Fruit fly (Drosophila melanogaster) whole organism, embryonic: Measurements from ENCODE around the gene Phae1.

Source experiments
- Ada2b ChIP-seq: fragments of 200-800 bp; sonication (Bioruptor generic); IDR thresholded peaks from 2 replicates; pipeline ENCODE4 v1.3.6; 2022; ENCODE audit warnings: missing biosample characterization, missing genetic modification characterization
- CG10321 ChIP-seq: fragments of 200-800 bp; sonication (Bioruptor generic); IDR thresholded peaks from 2 replicates; pipeline ENCODE4 v1.3.6; 2022; ENCODE audit warnings: missing biosample characterization, missing genetic modification characterization
- CG10565 ChIP-seq: fragments of 200-800 bp; sonication (Bioruptor generic); optimal IDR thresholded peaks from 3 replicates; lab custom pipeline; 2016; ENCODE audit warnings: missing biosample characterization, mild to moderate bottlenecking, missing genetic modification characterization
- CG11504 ChIP-seq: fragments of 200-800 bp; sonication (Bioruptor generic); optimal IDR thresholded peaks from 3 replicates; lab custom pipeline; 2019; ENCODE audit warnings: missing biosample characterization, mild to moderate bottlenecking, missing genetic modification characterization, moderate library complexity
- CG12744 ChIP-seq: fragments of 200-800 bp; sonication (Bioruptor generic); optimal IDR thresholded peaks from 2 replicates; lab custom pipeline; 2016; ENCODE audit warnings: missing biosample characterization, missing genetic modification characterization
- CG13424 ChIP-seq: fragments of 200-800 bp; sonication (Bioruptor generic); optimal IDR thresholded peaks from 2 replicates; lab custom pipeline; 2019; ENCODE audit warnings: missing biosample characterization, mild to moderate bottlenecking, missing genetic modification characterization, moderate library complexity
- CG17361 ChIP-seq: fragments of 200-800 bp; sonication (Bioruptor generic); IDR thresholded peaks from 3 replicates; pipeline ENCODE4 v1.3.6; 2022; ENCODE audit warnings: missing biosample characterization, missing genetic modification characterization
- CG18764 ChIP-seq: fragments of 200-800 bp; sonication (Bioruptor generic); optimal IDR thresholded peaks from 3 replicates; lab custom pipeline; 2016; ENCODE audit warnings: missing biosample characterization, missing genetic modification characterization
- CG4730 ChIP-seq: fragments of 200-800 bp; sonication (Bioruptor generic); IDR thresholded peaks from 2 replicates; pipeline ENCODE4 v1.3.6; 2022; ENCODE audit warnings: missing biosample characterization, missing genetic modification characterization
- CG4820 ChIP-seq: fragments of 200-800 bp; sonication (Bioruptor generic); optimal IDR thresholded peaks from 3 replicates; lab custom pipeline; 2016; ENCODE audit warnings: missing biosample characterization, missing genetic modification characterization
- CG6791 ChIP-seq: fragments of 200-800 bp; sonication (Bioruptor generic); IDR thresholded peaks from 3 replicates; pipeline ENCODE4 v1.3.6; 2022; ENCODE audit warnings: missing biosample characterization, missing genetic modification characterization; ENCODE audit not compliant: partially characterized antibody
- CG6813 ChIP-seq: fragments of 200-800 bp; sonication (Bioruptor generic); optimal IDR thresholded peaks from 2 replicates; lab custom pipeline; 2017; ENCODE audit warnings: missing biosample characterization, missing genetic modification characterization, mild to moderate bottlenecking, moderate library complexity, missing genetic modification reagents
- CG6854 ChIP-seq: fragments of 200-800 bp; sonication (Bioruptor generic); optimal IDR thresholded peaks from 3 replicates; lab custom pipeline; 2017; ENCODE audit warnings: missing biosample characterization, mild to moderate bottlenecking, missing genetic modification characterization
- CG7271 ChIP-seq: fragments of 200-800 bp; sonication (Bioruptor generic); optimal IDR thresholded peaks from 2 replicates; lab custom pipeline; 2018; ENCODE audit warnings: missing biosample characterization, mild to moderate bottlenecking, missing genetic modification characterization, moderate library complexity
- CG7786 ChIP-seq: fragments of 200-800 bp; sonication (Bioruptor generic); optimal IDR thresholded peaks from 2 replicates; lab custom pipeline; 2016; ENCODE audit warnings: missing biosample characterization, missing genetic modification characterization
- CG9215 ChIP-seq: fragments of 200-800 bp; sonication (Bioruptor generic); IDR thresholded peaks from 2 replicates; pipeline ENCODE4 v1.3.6; 2022; ENCODE audit warnings: missing biosample characterization, missing genetic modification characterization
- CG9437 ChIP-seq: fragments of 200-800 bp; sonication (Bioruptor generic); optimal IDR thresholded peaks from 2 replicates; lab custom pipeline; 2018; ENCODE audit warnings: missing biosample characterization, mild to moderate bottlenecking, missing genetic modification characterization
- D19A ChIP-seq: fragments of 200-800 bp; optimal IDR thresholded peaks from 3 replicates; lab custom pipeline; 2019; ENCODE audit warnings: missing biosample characterization, mild to moderate bottlenecking, missing genetic modification characterization, moderate library complexity
- Dek ChIP-seq: fragments of 200-800 bp; sonication (Bioruptor generic); optimal IDR thresholded peaks from 3 replicates; lab custom pipeline; 2019; ENCODE audit warnings: missing biosample characterization, mild to moderate bottlenecking, missing genetic modification characterization, moderate library complexity
- GATAe ChIP-seq: fragments of 200-800 bp; sonication (Bioruptor generic); conservative IDR thresholded peaks from 2 replicates; pipeline ENCODE4 v1.3.6; 2022; ENCODE audit warnings: missing biosample characterization, missing genetic modification characterization
- Hmr ChIP-seq: fragments of 200-800 bp; sonication (Bioruptor generic); optimal IDR thresholded peaks from 3 replicates; lab custom pipeline; 2017; ENCODE audit warnings: mild to moderate bottlenecking, missing biosample characterization, missing genetic modification reagents, missing genetic modification characterization
- Kr ChIP-seq: fragments of 200-800 bp; sonication (Bioruptor generic); optimal IDR thresholded peaks from 2 replicates; lab custom pipeline; 2017; ENCODE audit warnings: missing biosample characterization, mild to moderate bottlenecking, missing genetic modification characterization
- Lim3 ChIP-seq: fragments of 200-800 bp; sonication (Bioruptor generic); IDR thresholded peaks from 2 replicates; pipeline ENCODE4 v1.3.6; 2022; ENCODE audit warnings: missing biosample characterization, missing genetic modification characterization
- MTF-1 ChIP-seq: fragments of 200-800 bp; sonication (Bioruptor generic); optimal IDR thresholded peaks from 2 replicates; lab custom pipeline; 2018; ENCODE audit warnings: missing biosample characterization, mild to moderate bottlenecking, missing genetic modification characterization, borderline replicate concordance
- Meics ChIP-seq: fragments of 200-800 bp; sonication (Bioruptor generic); optimal IDR thresholded peaks from 2 replicates; lab custom pipeline; 2017; ENCODE audit warnings: missing biosample characterization, mild to moderate bottlenecking, missing genetic modification characterization
- NC2β ChIP-seq: fragments of 200-800 bp; sonication (Bioruptor generic); optimal IDR thresholded peaks from 2 replicates; lab custom pipeline; 2016; ENCODE audit warnings: missing biosample characterization, missing genetic modification characterization
- Opbp ChIP-seq: fragments of 200-800 bp; sonication (Bioruptor generic); IDR thresholded peaks from 3 replicates; pipeline ENCODE4 v1.3.6; 2022; ENCODE audit warnings: missing biosample characterization, missing genetic modification characterization; ENCODE audit not compliant: partially characterized antibody
- Pdp1 ChIP-seq, 2 experiments: fragments of 200-800 bp; sonication (Bioruptor generic); optimal IDR thresholded peaks; 3 replicates each; lab custom pipeline; 2016; ENCODE audit warnings: missing biosample characterization in 2 of 2, missing genetic modification characterization in 2 of 2, mild to moderate bottlenecking in 1 of 2, moderate library complexity in 1 of 2
- TFAM ChIP-seq: fragments of 200-800 bp; sonication (Bioruptor generic); optimal IDR thresholded peaks from 2 replicates; lab custom pipeline; 2017; ENCODE audit warnings: missing biosample characterization, missing genetic modification characterization, inconsistent platforms
- Trl ChIP-seq, 3 experiments: fragments of >200 bp in 2 of 3; fragments of 200-800 bp in 1 of 3; sonication (Bioruptor generic) in 1 of 3; optimal IDR thresholded peaks; 2 replicates in 1 of 3; 3 replicates in 2 of 3; lab custom pipeline; 2016 to 2017; ENCODE audit warnings: missing biosample characterization in 1 of 3, missing genetic modification characterization in 1 of 3
- ap ChIP-seq: fragments of 200-800 bp; sonication (Bioruptor generic); IDR thresholded peaks from 2 replicates; pipeline ENCODE4 v1.3.6; 2022; ENCODE audit warnings: missing biosample characterization, missing genetic modification characterization
- az2 ChIP-seq: fragments of 200-800 bp; sonication (Bioruptor generic); optimal IDR thresholded peaks from 3 replicates; lab custom pipeline; 2016; ENCODE audit warnings: missing biosample characterization, missing genetic modification characterization
- bcd ChIP-seq: fragments of 200-800 bp; sonication (Bioruptor generic); optimal IDR thresholded peaks from 2 replicates; lab custom pipeline; 2017; ENCODE audit warnings: missing biosample characterization, mild to moderate bottlenecking, missing genetic modification characterization
- crol ChIP-seq: fragments of 200-800 bp; sonication (Bioruptor generic); IDR thresholded peaks from 2 replicates; pipeline ENCODE4 v1.3.6; 2022; ENCODE audit warnings: missing biosample characterization, missing genetic modification characterization
- en ChIP-seq: fragments of 200-800 bp; sonication (Bioruptor generic); optimal IDR thresholded peaks from 2 replicates; lab custom pipeline; 2016; ENCODE audit warnings: missing biosample characterization, missing genetic modification characterization
- eyg ChIP-seq: fragments of 200-800 bp; sonication (Bioruptor generic); optimal IDR thresholded peaks from 3 replicates; lab custom pipeline; 2016; ENCODE audit warnings: missing biosample characterization, missing genetic modification characterization
- hkb ChIP-seq, 2 experiments: fragments of 200-800 bp in 1 of 2; fragments of >200 bp in 1 of 2; sonication (Bioruptor generic) in 1 of 2; IDR thresholded peaks in 1 of 2; optimal IDR thresholded peaks in 1 of 2; 2 replicates each; pipeline versions ENCODE4 v1.3.6 to Lab custom; 2017 to 2022; ENCODE audit warnings: missing biosample characterization in 1 of 2, missing genetic modification characterization in 1 of 2
- lilli ChIP-seq: fragments of 200-800 bp; sonication (Bioruptor generic); optimal IDR thresholded peaks from 3 replicates; lab custom pipeline; 2016; ENCODE audit warnings: missing biosample characterization, missing genetic modification characterization
- lmd ChIP-seq: fragments of 200-800 bp; sonication (Bioruptor generic); IDR thresholded peaks from 2 replicates; pipeline ENCODE4 v1.3.6; 2022; ENCODE audit warnings: missing biosample characterization, missing genetic modification characterization
- nmo ChIP-seq: fragments of 200-800 bp; sonication (Bioruptor generic); optimal IDR thresholded peaks from 2 replicates; lab custom pipeline; 2018; ENCODE audit warnings: missing biosample characterization, mild to moderate bottlenecking, missing genetic modification characterization, moderate library complexity
- org-1 ChIP-seq: fragments of 200-800 bp; sonication (Bioruptor generic); optimal IDR thresholded peaks from 2 replicates; lab custom pipeline; 2017; ENCODE audit warnings: missing biosample characterization, missing genetic modification characterization
- phol ChIP-seq: fragments of 200-800 bp; sonication (Bioruptor generic); optimal IDR thresholded peaks from 3 replicates; lab custom pipeline; 2018; ENCODE audit warnings: missing biosample characterization, mild to moderate bottlenecking, missing genetic modification characterization, moderate library complexity
- salm ChIP-seq: fragments of 200-800 bp; sonication (Bioruptor generic); optimal IDR thresholded peaks from 2 replicates; lab custom pipeline; 2018; ENCODE audit warnings: missing biosample characterization, mild to moderate bottlenecking, missing genetic modification characterization
- sens-2 ChIP-seq: fragments of 200-800 bp; sonication (Bioruptor generic); IDR thresholded peaks from 2 replicates; pipeline ENCODE4 v1.3.6; 2022; ENCODE audit warnings: missing biosample characterization, missing genetic modification characterization
- seq ChIP-seq: fragments of 200-800 bp; sonication (Bioruptor generic); IDR thresholded peaks from 2 replicates; pipeline ENCODE4 v1.3.6; 2022; ENCODE audit warnings: missing biosample characterization, missing genetic modification characterization
- tap ChIP-seq: fragments of 200-800 bp; optimal IDR thresholded peaks from 3 replicates; lab custom pipeline; 2019; ENCODE audit warnings: missing biosample characterization, mild to moderate bottlenecking, missing genetic modification characterization, moderate library complexity
- tna ChIP-seq: fragments of 200-800 bp; sonication (Bioruptor generic); IDR thresholded peaks from 2 replicates; pipeline ENCODE4 v1.3.6; 2022; ENCODE audit warnings: missing biosample characterization, missing genetic modification characterization; ENCODE audit not compliant: partially characterized antibody
- trem ChIP-seq: fragments of 200-800 bp; optimal IDR thresholded peaks from 3 replicates; lab custom pipeline; 2019; ENCODE audit warnings: missing biosample characterization, mild to moderate bottlenecking, missing genetic modification characterization, moderate library complexity
- ttk ChIP-seq: fragments of 200-800 bp; sonication (Bioruptor generic); IDR thresholded peaks from 2 replicates; pipeline ENCODE4 v2.1.2; 2022; ENCODE audit warnings: missing biosample characterization, missing genetic modification characterization
- wek ChIP-seq: fragments of 200-800 bp; sonication (Bioruptor generic); optimal IDR thresholded peaks from 3 replicates; lab custom pipeline; 2018; ENCODE audit warnings: missing biosample characterization, mild to moderate bottlenecking, missing genetic modification characterization, moderate library complexity

Gene Phae1

dm6 chr2L:12063035-12063434 lies 46.2 kb upstream of the Phae1 start, which contains the start of gene Rab3-GAP (continued):
- TF ChIP-seq Trl (optimal IDR thresholded peaks at IDR 0.05; lab: Kevin White, UChicago) (no peak), Trl (GFP tag; optimal IDR thresholded peaks at IDR 0.05; lab: Kevin White, UChicago) (no peak), CG9215 (no peak), tap (tag; lab: Kevin White, UChicago) (peak; percentile 4), Meics (no peak), Kr (GFP tag; lab: Kevin White, UChicago) (no peak), NC2β (GFP tag; lab: Kevin White, UChicago) (no peak), CG4820 (no peak), CG17361 (peak; percentile 51; the same call in 1 of the 3 replicates), CG10565 (no peak), org-1 (GFP tag; lab: Kevin White, UChicago) (no peak), GATAe (no peak), phol (peak; percentile 36), CG4730 (GFP tag; lab: Robert Waterston, UW) (no peak), lilli (GFP tag; lab: Kevin White, UChicago) (peak; percentile 37), bcd (GFP tag; lab: Kevin White, UChicago) (no peak), CG11504 (tag; lab: Kevin White, UChicago) (no peak), Ada2b (GFP tag; lab: Robert Waterston, UW) (0 out of 2 replicates have a peak, but pooled peaks have one; percentile 4), tna (GFP tag; lab: Robert Waterston, UW) (peak; percentile 55), lmd (GFP tag; lab: Robert Waterston, UW) (peak; percentile 10; the same call in 1 of the 2 replicates), CG7271 (tag; lab: Kevin White, UChicago) (no peak), az2 (GFP tag; lab: Kevin White, UChicago) (peak; percentile 33), crol (no peak), CG18764 (GFP tag; lab: Kevin White, UChicago) (peak; percentile 8), TFAM (GFP tag; lab: Kevin White, UChicago) (no peak), seq (GFP tag; lab: Robert Waterston, UW) (no peak), CG13424 (tag; lab: Kevin White, UChicago) (peak; percentile 30), Opbp (no peak), eyg (GFP tag; lab: Kevin White, UChicago) (no peak), hkb (optimal IDR thresholded peaks at IDR 0.05; lab: Kevin White, UChicago) (no peak), hkb (GFP tag; IDR thresholded peaks at IDR 0.05; lab: Robert Waterston, UW) (peak; percentile 57), ap (no peak), ttk (no peak), sens-2 (no peak), CG6791 (GFP tag; lab: Robert Waterston, UW) (peak; percentile 45; the same call in 1 of the 3 replicates), salm (tag; lab: Kevin White, UChicago) (no peak), trem (tag; lab: Kevin White, UChicago) (peak; percentile 78), CG6854 (GFP tag; lab: Kevin White, UChicago) (no peak), Pdp1 (GFP tag; optimal IDR thresholded peaks at IDR 0.05; lab: Kevin White, UChicago) (peak in 1 of 2 experiments; percentile 37), wek (no peak), Hmr (GFP tag; lab: Kevin White, UChicago) (no peak), CG6813 (GFP tag; lab: Kevin White, UChicago) (no peak), en (no peak), CG12744 (GFP tag; lab: Kevin White, UChicago) (no peak), MTF-1 (GFP tag; lab: Kevin White, UChicago) (no peak), CG9437 (GFP tag; lab: Kevin White, UChicago) (no peak), nmo (GFP tag; lab: Kevin White, UChicago) (peak; percentile 51), Lim3 (GFP tag; lab: Robert Waterston, UW) (no peak), D19A (tag; lab: Kevin White, UChicago) (no peak), Dek (no peak), CG10321 (GFP tag; lab: Robert Waterston, UW) (no peak), CG7786 (GFP tag; lab: Kevin White, UChicago) (no peak)
